Fruit fly (Drosophila melanogaster) whole organism, embryonic: Measurements from ENCODE around the gene CG31957.

Experiments used
- Antp ChIP-seq: fragments of 200-800 bp; sonication (Bioruptor generic); optimal IDR thresholded peaks from 3 replicates; lab custom pipeline; 2016; ENCODE audit warnings: missing biosample characterization, missing genetic modification characterization
- B-H2 ChIP-seq: fragments of 200-800 bp; sonication (Bioruptor generic); optimal IDR thresholded peaks from 2 replicates; lab custom pipeline; 2018; ENCODE audit warnings: missing biosample characterization, mild to moderate bottlenecking, missing genetic modification characterization
- CG10274 ChIP-seq: fragments of 200-800 bp; sonication (Bioruptor generic); optimal IDR thresholded peaks from 3 replicates; lab custom pipeline; 2017; ENCODE audit warnings: missing biosample characterization, mild to moderate bottlenecking, missing genetic modification characterization
- CG10565 ChIP-seq: fragments of 200-800 bp; sonication (Bioruptor generic); optimal IDR thresholded peaks from 3 replicates; lab custom pipeline; 2016; ENCODE audit warnings: missing biosample characterization, mild to moderate bottlenecking, missing genetic modification characterization
- CG11504 ChIP-seq: fragments of 200-800 bp; sonication (Bioruptor generic); optimal IDR thresholded peaks from 3 replicates; lab custom pipeline; 2019; ENCODE audit warnings: missing biosample characterization, mild to moderate bottlenecking, missing genetic modification characterization, moderate library complexity
- CG11560 ChIP-seq: fragments of 200-800 bp; sonication (Bioruptor generic); IDR thresholded peaks from 3 replicates; pipeline ENCODE4 v1.3.6; 2022; ENCODE audit warnings: missing biosample characterization, missing genetic modification characterization
- CG11696 ChIP-seq: fragments of 200-800 bp; sonication (Bioruptor generic); IDR thresholded peaks from 2 replicates; pipeline ENCODE4 v1.3.6; 2022; ENCODE audit warnings: missing biosample characterization, missing genetic modification characterization
- CG12299 ChIP-seq: fragments of 200-800 bp; sonication (Bioruptor generic); optimal IDR thresholded peaks from 2 replicates; lab custom pipeline; 2018; ENCODE audit warnings: missing biosample characterization, mild to moderate bottlenecking, missing genetic modification characterization
- CG14441 ChIP-seq: fragments of 200-800 bp; sonication (Bioruptor generic); IDR thresholded peaks from 2 replicates; pipeline ENCODE4 v1.3.6; 2022; ENCODE audit warnings: missing biosample characterization, missing genetic modification characterization
- CG14965 ChIP-seq: fragments of 200-800 bp; sonication (Bioruptor generic); optimal IDR thresholded peaks from 2 replicates; lab custom pipeline; 2016; ENCODE audit warnings: missing biosample characterization, missing genetic modification characterization, borderline replicate concordance
- CG1603 ChIP-seq: fragments of 200-800 bp; sonication (Bioruptor generic); optimal IDR thresholded peaks from 2 replicates; lab custom pipeline; 2019; ENCODE audit warnings: missing biosample characterization, mild to moderate bottlenecking, missing genetic modification characterization, moderate library complexity
- CG16815 ChIP-seq: fragments of 200-800 bp; sonication (Bioruptor generic); optimal IDR thresholded peaks from 3 replicates; lab custom pipeline; 2017; ENCODE audit warnings: missing biosample characterization, mild to moderate bottlenecking, missing genetic modification characterization
- CG17802 ChIP-seq: fragments of 200-800 bp; sonication (Bioruptor generic); optimal IDR thresholded peaks from 2 replicates; lab custom pipeline; 2018; ENCODE audit warnings: missing biosample characterization, mild to moderate bottlenecking, missing genetic modification characterization, moderate library complexity
- CG17912 ChIP-seq: fragments of 200-800 bp; sonication (Bioruptor generic); optimal IDR thresholded peaks from 2 replicates; lab custom pipeline; 2018; ENCODE audit warnings: missing biosample characterization, mild to moderate bottlenecking, missing genetic modification characterization
- CG18619 ChIP-seq: fragments of 200-800 bp; sonication (Bioruptor generic); optimal IDR thresholded peaks from 3 replicates; lab custom pipeline; 2017; ENCODE audit warnings: missing biosample characterization, mild to moderate bottlenecking, missing genetic modification characterization
- CG2199 ChIP-seq: fragments of 200-800 bp; sonication (Bioruptor generic); IDR thresholded peaks from 3 replicates; pipeline ENCODE4 v1.3.6; 2022; ENCODE audit warnings: missing biosample characterization, missing genetic modification characterization
- CG32772 ChIP-seq: fragments of 200-800 bp; sonication (Bioruptor generic); IDR thresholded peaks from 2 replicates; pipeline ENCODE4 v1.3.6; 2022; ENCODE audit warnings: missing biosample characterization, missing genetic modification characterization
- CG34376 ChIP-seq: fragments of 200-800 bp; sonication (Bioruptor generic); optimal IDR thresholded peaks from 2 replicates; lab custom pipeline; 2018; ENCODE audit warnings: missing biosample characterization, mild to moderate bottlenecking, missing genetic modification characterization
- CG4328 ChIP-seq: fragments of 200-800 bp; sonication (Bioruptor generic); optimal IDR thresholded peaks from 3 replicates; lab custom pipeline; 2017; ENCODE audit warnings: missing biosample characterization, missing genetic modification reagents, missing genetic modification characterization
- CG4424 ChIP-seq: fragments of 200-800 bp; sonication (Bioruptor generic); optimal IDR thresholded peaks from 3 replicates; lab custom pipeline; 2016; ENCODE audit warnings: missing biosample characterization, missing genetic modification characterization
- CG6791 ChIP-seq: fragments of 200-800 bp; sonication (Bioruptor generic); IDR thresholded peaks from 3 replicates; pipeline ENCODE4 v1.3.6; 2022; ENCODE audit warnings: missing biosample characterization, missing genetic modification characterization; ENCODE audit not compliant: partially characterized antibody
- CG9797 ChIP-seq: fragments of 200-800 bp; sonication (Bioruptor generic); optimal IDR thresholded peaks from 3 replicates; lab custom pipeline; 2018; ENCODE audit warnings: missing biosample characterization, mild to moderate bottlenecking, missing genetic modification characterization
- CG9817 ChIP-seq: fragments of 200-800 bp; sonication (Bioruptor generic); optimal IDR thresholded peaks from 2 replicates; lab custom pipeline; 2018; ENCODE audit warnings: missing biosample characterization, mild to moderate bottlenecking, missing genetic modification characterization, moderate library complexity
- CG9876 ChIP-seq: fragments of 200-800 bp; sonication (Bioruptor generic); optimal IDR thresholded peaks from 2 replicates; lab custom pipeline; 2016; ENCODE audit warnings: missing biosample characterization, missing genetic modification characterization
- CHES-1-like ChIP-seq: fragments of 200-800 bp; sonication (Bioruptor generic); optimal IDR thresholded peaks from 2 replicates; lab custom pipeline; 2016; ENCODE audit warnings: missing biosample characterization, missing genetic modification characterization
- CTCF ChIP-seq: fragments of 200-800 bp; sonication (Bioruptor generic); optimal IDR thresholded peaks from 2 replicates; lab custom pipeline; 2017; ENCODE audit warnings: missing biosample characterization, mild to moderate bottlenecking, missing genetic modification characterization, moderate library complexity
- Doc2 ChIP-seq: fragments of 200-800 bp; sonication (Bioruptor generic); IDR thresholded peaks from 2 replicates; pipeline ENCODE4 v1.3.6; 2022; ENCODE audit warnings: missing biosample characterization, missing genetic modification characterization
- Elba2 ChIP-seq: fragments of 200-800 bp; sonication (Bioruptor generic); optimal IDR thresholded peaks from 3 replicates; lab custom pipeline; 2016; ENCODE audit warnings: missing biosample characterization, missing genetic modification characterization
- Hsf ChIP-seq: fragments of 200-800 bp; sonication (Bioruptor generic); optimal IDR thresholded peaks from 3 replicates; lab custom pipeline; 2016; ENCODE audit warnings: missing biosample characterization, missing genetic modification characterization
- Kr ChIP-seq: fragments of 200-800 bp; sonication (Bioruptor generic); optimal IDR thresholded peaks from 2 replicates; lab custom pipeline; 2017; ENCODE audit warnings: missing biosample characterization, mild to moderate bottlenecking, missing genetic modification characterization
- MBD-R2 ChIP-seq: fragments of 200-800 bp; sonication (Bioruptor generic); IDR thresholded peaks from 2 replicates; pipeline ENCODE4 v1.3.6; 2022; ENCODE audit warnings: missing biosample characterization, missing genetic modification characterization
- Myb ChIP-seq: fragments of 200-800 bp; sonication (Bioruptor generic); optimal IDR thresholded peaks from 2 replicates; lab custom pipeline; 2016; ENCODE audit warnings: missing biosample characterization, missing genetic modification characterization
- TFAM ChIP-seq: fragments of 200-800 bp; sonication (Bioruptor generic); optimal IDR thresholded peaks from 2 replicates; lab custom pipeline; 2017; ENCODE audit warnings: missing biosample characterization, missing genetic modification characterization, inconsistent platforms
- amos ChIP-seq: fragments of 200-800 bp; sonication (Bioruptor generic); IDR thresholded peaks from 2 replicates; pipeline ENCODE4 v1.3.6; 2022; ENCODE audit warnings: missing biosample characterization, missing genetic modification characterization; ENCODE audit not compliant: partially characterized antibody
- chif ChIP-seq, 2 experiments: fragments of 200-800 bp; sonication (Bioruptor generic); optimal IDR thresholded peaks; 3 replicates each; lab custom pipeline; 2016; ENCODE audit warnings: missing biosample characterization in 2 of 2, missing genetic modification characterization in 2 of 2
- cwo ChIP-seq: fragments of 200-800 bp; sonication (Bioruptor generic); optimal IDR thresholded peaks from 3 replicates; lab custom pipeline; 2017; ENCODE audit warnings: missing biosample characterization, missing genetic modification characterization, mild to moderate bottlenecking, moderate library complexity, missing genetic modification reagents
- dimm ChIP-seq: fragments of 200-800 bp; sonication (Bioruptor generic); IDR thresholded peaks from 2 replicates; pipeline ENCODE4 v1.3.6; 2022; ENCODE audit warnings: missing biosample characterization, missing genetic modification characterization
- ems ChIP-seq: fragments of 200-800 bp; sonication (Bioruptor generic); optimal IDR thresholded peaks from 3 replicates; lab custom pipeline; 2016; ENCODE audit warnings: missing biosample characterization, missing genetic modification characterization
- fd102C ChIP-seq: fragments of 200-800 bp; sonication (Bioruptor generic); optimal IDR thresholded peaks from 2 replicates; lab custom pipeline; 2018; ENCODE audit warnings: missing biosample characterization, mild to moderate bottlenecking, missing genetic modification characterization, moderate library complexity
- ftz-f1 ChIP-seq: fragments of 200-800 bp; sonication (Bioruptor generic); optimal IDR thresholded peaks from 2 replicates; lab custom pipeline; 2016; ENCODE audit warnings: missing biosample characterization, missing genetic modification characterization
- hth ChIP-seq: fragments of >200 bp; optimal IDR thresholded peaks from 2 replicates; lab custom pipeline; 2017; ENCODE audit warnings: inconsistent platforms
- lbe ChIP-seq: fragments of 200-800 bp; sonication (Bioruptor generic); optimal IDR thresholded peaks from 2 replicates; lab custom pipeline; 2016; ENCODE audit warnings: missing biosample characterization, mild to moderate bottlenecking, missing genetic modification characterization
- lilli ChIP-seq: fragments of 200-800 bp; sonication (Bioruptor generic); optimal IDR thresholded peaks from 3 replicates; lab custom pipeline; 2016; ENCODE audit warnings: missing biosample characterization, missing genetic modification characterization
- nerfin-1 ChIP-seq: fragments of 200-800 bp; sonication (Bioruptor generic); optimal IDR thresholded peaks from 3 replicates; lab custom pipeline; 2019; ENCODE audit warnings: missing biosample characterization, mild to moderate bottlenecking, missing genetic modification characterization, moderate library complexity
- pita ChIP-seq: fragments of 200-800 bp; sonication (Bioruptor generic); optimal IDR thresholded peaks from 2 replicates; lab custom pipeline; 2017; ENCODE audit warnings: missing biosample characterization, mild to moderate bottlenecking, missing genetic modification characterization
- psq ChIP-seq: fragments of 200-800 bp; sonication (Bioruptor generic); optimal IDR thresholded peaks from 2 replicates; lab custom pipeline; 2017; ENCODE audit warnings: missing biosample characterization, missing genetic modification characterization
- slbo ChIP-seq: fragments of 200-800 bp; sonication (Bioruptor generic); IDR thresholded peaks from 2 replicates; pipeline ENCODE4 v1.3.6; 2022; ENCODE audit warnings: missing biosample characterization, missing genetic modification characterization
- slou ChIP-seq: fragments of 200-800 bp; sonication (Bioruptor generic); optimal IDR thresholded peaks from 3 replicates; lab custom pipeline; 2016; ENCODE audit warnings: missing biosample characterization, missing genetic modification characterization
- sob ChIP-seq: fragments of 200-800 bp; sonication (Bioruptor generic); IDR thresholded peaks from 2 replicates; pipeline ENCODE4 v1.3.6; 2022; ENCODE audit warnings: missing biosample characterization, missing genetic modification characterization
- ttk ChIP-seq: fragments of 200-800 bp; sonication (Bioruptor generic); IDR thresholded peaks from 2 replicates; pipeline ENCODE4 v2.1.2; 2022; ENCODE audit warnings: missing biosample characterization, missing genetic modification characterization
- unc-4 ChIP-seq: fragments of 200-800 bp; sonication (Bioruptor generic); IDR thresholded peaks from 2 replicates; pipeline ENCODE4 v1.3.6; 2022; ENCODE audit warnings: missing biosample characterization, missing genetic modification characterization; ENCODE audit not compliant: partially characterized antibody
- vfl ChIP-seq: fragments of 200-800 bp; sonication (Bioruptor generic); optimal IDR thresholded peaks from 2 replicates; lab custom pipeline; 2016; ENCODE audit warnings: missing biosample characterization, missing genetic modification characterization
- zfh1 ChIP-seq: fragments of 200-800 bp; sonication (Bioruptor generic); IDR thresholded peaks from 3 replicates; pipeline ENCODE4 v1.3.6; 2022; ENCODE audit warnings: missing biosample characterization, missing genetic modification characterization

The CG31957 gene

dm6 chr2L:3856372-3856771 is 15.9 kb downstream of the CG31957 start (continued):
- TF ChIP-seq vfl (GFP tag; lab: Kevin White, UChicago), result no peak
- no peak for TF ChIP-seq CG11560 (tag; lab: Robert Waterston, UW)
- TF ChIP-seq pita, result no peak
- no peak for TF ChIP-seq CG10274 (GFP tag; lab: Kevin White, UChicago)
- no peak for TF ChIP-seq psq (GFP tag; lab: Kevin White, UChicago)
- no peak for TF ChIP-seq CG9797 (GFP tag; lab: Kevin White, UChicago)
- no peak for TF ChIP-seq CHES-1-like (GFP tag; lab: Kevin White, UChicago)
- no peak for TF ChIP-seq CTCF (GFP tag; lab: Kevin White, UChicago)
- no peak for TF ChIP-seq CG14441
- no peak for TF ChIP-seq Myb (GFP tag; lab: Kevin White, UChicago)
- TF ChIP-seq B-H2 (GFP tag; lab: Kevin White, UChicago), result no peak
- TF ChIP-seq Antp (GFP tag; lab: Kevin White, UChicago), result peak; percentile 21
- TF ChIP-seq CG1603, result no peak
- TF ChIP-seq slbo (GFP tag; lab: Robert Waterston, UW), result no peak
- TF ChIP-seq CG4424 (GFP tag; lab: Kevin White, UChicago), result peak; percentile 55
- no peak for TF ChIP-seq CG4328 (GFP tag; lab: Kevin White, UChicago)
- TF ChIP-seq zfh1 (GFP tag; lab: Robert Waterston, UW), result peak; percentile 72
- TF ChIP-seq CG16815 (GFP tag; lab: Kevin White, UChicago), result peak; percentile 1
- TF ChIP-seq slou, result no peak
- TF ChIP-seq CG32772 (GFP tag; lab: Robert Waterston, UW), result no peak; the same call in 1 of the 2 replicates
- no peak for TF ChIP-seq Doc2
- TF ChIP-seq MBD-R2, result no peak
- TF ChIP-seq TFAM (GFP tag; lab: Kevin White, UChicago), result no peak
- TF ChIP-seq ttk (GFP tag; lab: Robert Waterston, UW), result no peak
- TF ChIP-seq fd102C (GFP tag; lab: Kevin White, UChicago), result no peak
- no peak for TF ChIP-seq sob (GFP tag; lab: Robert Waterston, UW)
- no peak for TF ChIP-seq ftz-f1 (GFP tag; lab: Kevin White, UChicago)
- TF ChIP-seq lbe, result no peak
- no peak for TF ChIP-seq hth (lab: Kevin White, UChicago)
- no peak for TF ChIP-seq Kr (GFP tag; lab: Kevin White, UChicago)
- TF ChIP-seq lilli (GFP tag; lab: Kevin White, UChicago), result peak; percentile 1
- TF ChIP-seq Hsf (GFP tag; lab: Kevin White, UChicago), result peak; percentile 32
- peak; percentile 37 for TF ChIP-seq CG18619 (GFP tag; lab: Kevin White, UChicago)
- no peak for TF ChIP-seq CG11696 (GFP tag; lab: Robert Waterston, UW)
- TF ChIP-seq CG12299 (tag; lab: Kevin White, UChicago), result no peak
- no peak for TF ChIP-seq CG14965
- TF ChIP-seq CG6791 (GFP tag; lab: Robert Waterston, UW), result no peak
- TF ChIP-seq CG17912, result no peak
- TF ChIP-seq CG17802 (tag; lab: Kevin White, UChicago), result no peak
- TF ChIP-seq CG9876 (GFP tag; lab: Kevin White, UChicago), result no peak
- TF ChIP-seq ems (GFP tag; lab: Kevin White, UChicago), result no peak
- TF ChIP-seq CG34376 (GFP tag; lab: Kevin White, UChicago), result no peak
- peak; percentile 42 to 46 for TF ChIP-seq chif (GFP tag; optimal IDR thresholded peaks at IDR 0.05; lab: Kevin White, UChicago)
- no peak for TF ChIP-seq CG10565 (GFP tag; lab: Kevin White, UChicago)
- TF ChIP-seq nerfin-1 (tag; lab: Kevin White, UChicago), result peak; percentile 37
- TF ChIP-seq amos (GFP tag; lab: Robert Waterston, UW), result no peak
- no peak for TF ChIP-seq dimm (GFP tag; lab: Robert Waterston, UW)
- no peak for TF ChIP-seq cwo
- TF ChIP-seq CG2199 (GFP tag; lab: Robert Waterston, UW), result no peak
- TF ChIP-seq CG9817 (tag; lab: Kevin White, UChicago), result no peak
- TF ChIP-seq Elba2 (GFP tag; lab: Kevin White, UChicago), result no peak
- no peak for TF ChIP-seq unc-4
- peak; percentile 63 for TF ChIP-seq CG11504 (tag; lab: Kevin White, UChicago)
